Fruit fly (Drosophila melanogaster) whole organism, embryonic: ENCODE results near the gene kat-60L1.
A peak's percentile ranks its signal among the peaks of the same experiment; 100 is the strongest.

Experiments
- Atf-2 ChIP-seq: fragments of 200-800 bp; sonication (Bioruptor generic); optimal IDR thresholded peaks from 2 replicates; lab custom pipeline; 2016; ENCODE audit warnings: missing biosample characterization, missing genetic modification characterization
- Bteb2 ChIP-seq: fragments of 200-800 bp; sonication (Bioruptor generic); optimal IDR thresholded peaks from 2 replicates; lab custom pipeline; 2016; ENCODE audit warnings: missing biosample characterization, missing genetic modification characterization
- CG11504 ChIP-seq: fragments of 200-800 bp; sonication (Bioruptor generic); optimal IDR thresholded peaks from 3 replicates; lab custom pipeline; 2019; ENCODE audit warnings: missing biosample characterization, mild to moderate bottlenecking, missing genetic modification characterization, moderate library complexity
- CG12219 ChIP-seq: fragments of 200-800 bp; sonication (Bioruptor generic); optimal IDR thresholded peaks from 3 replicates; lab custom pipeline; 2018; ENCODE audit warnings: missing biosample characterization, mild to moderate bottlenecking, missing genetic modification characterization
- CG1603 ChIP-seq: fragments of 200-800 bp; sonication (Bioruptor generic); optimal IDR thresholded peaks from 2 replicates; lab custom pipeline; 2019; ENCODE audit warnings: missing biosample characterization, mild to moderate bottlenecking, missing genetic modification characterization, moderate library complexity
- CG18011 ChIP-seq: fragments of 200-800 bp; sonication (Bioruptor generic); optimal IDR thresholded peaks from 2 replicates; lab custom pipeline; 2017; ENCODE audit warnings: missing biosample characterization, missing genetic modification characterization, mild to moderate bottlenecking, moderate library complexity, missing genotype
- CG18476 ChIP-seq: fragments of 200-800 bp; sonication (Bioruptor generic); optimal IDR thresholded peaks from 2 replicates; lab custom pipeline; 2016; ENCODE audit warnings: missing biosample characterization, mild to moderate bottlenecking, missing genetic modification characterization
- CG2199 ChIP-seq: fragments of 200-800 bp; sonication (Bioruptor generic); IDR thresholded peaks from 3 replicates; pipeline ENCODE4 v1.3.6; 2022; ENCODE audit warnings: missing biosample characterization, missing genetic modification characterization
- CG6791 ChIP-seq: fragments of 200-800 bp; sonication (Bioruptor generic); IDR thresholded peaks from 3 replicates; pipeline ENCODE4 v1.3.6; 2022; ENCODE audit warnings: missing biosample characterization, missing genetic modification characterization; ENCODE audit not compliant: partially characterized antibody
- CG7556 ChIP-seq: fragments of 200-800 bp; sonication (Bioruptor generic); optimal IDR thresholded peaks from 2 replicates; lab custom pipeline; 2017; ENCODE audit warnings: missing biosample characterization, mild to moderate bottlenecking, missing genetic modification characterization
- CG8281 ChIP-seq: fragments of 200-800 bp; sonication (Bioruptor generic); optimal IDR thresholded peaks from 2 replicates; lab custom pipeline; 2018; ENCODE audit warnings: missing biosample characterization, mild to moderate bottlenecking, missing genetic modification characterization, moderate library complexity
- CG8478 ChIP-seq: fragments of >200 bp; optimal IDR thresholded peaks from 2 replicates; lab custom pipeline; 2018
- CG9437 ChIP-seq: fragments of 200-800 bp; sonication (Bioruptor generic); optimal IDR thresholded peaks from 2 replicates; lab custom pipeline; 2018; ENCODE audit warnings: missing biosample characterization, mild to moderate bottlenecking, missing genetic modification characterization
- CG9727 ChIP-seq: fragments of 200-800 bp; sonication (Bioruptor generic); optimal IDR thresholded peaks from 3 replicates; lab custom pipeline; 2017; ENCODE audit warnings: missing biosample characterization, mild to moderate bottlenecking, missing genetic modification characterization
- CG9797 ChIP-seq: fragments of 200-800 bp; sonication (Bioruptor generic); optimal IDR thresholded peaks from 3 replicates; lab custom pipeline; 2018; ENCODE audit warnings: missing biosample characterization, mild to moderate bottlenecking, missing genetic modification characterization
- Dll ChIP-seq: fragments of 200-800 bp; sonication (Bioruptor generic); IDR thresholded peaks from 4 replicates; pipeline ENCODE4 v1.3.6; 2022; ENCODE audit warnings: missing biosample characterization, missing genetic modification characterization; ENCODE audit not compliant: partially characterized antibody
- Dp ChIP-seq: fragments of 200-800 bp; sonication (Bioruptor generic); optimal IDR thresholded peaks from 2 replicates; lab custom pipeline; 2018; ENCODE audit warnings: missing biosample characterization, mild to moderate bottlenecking, missing genetic modification characterization, moderate library complexity
- E2f2 ChIP-seq: fragments of 200-800 bp; sonication (Bioruptor generic); IDR thresholded peaks from 2 replicates; pipeline ENCODE4 v1.3.6; 2022; ENCODE audit warnings: missing biosample characterization, missing genetic modification characterization
- Ets97D ChIP-seq: fragments of 200-800 bp; sonication (Bioruptor generic); optimal IDR thresholded peaks from 3 replicates; lab custom pipeline; 2016; ENCODE audit warnings: missing biosample characterization, missing genetic modification characterization
- Fer3 ChIP-seq: fragments of 200-800 bp; sonication (Bioruptor generic); optimal IDR thresholded peaks from 2 replicates; lab custom pipeline; 2018; ENCODE audit warnings: missing biosample characterization, mild to moderate bottlenecking, missing genetic modification characterization, moderate library complexity
- Hsf ChIP-seq: fragments of 200-800 bp; sonication (Bioruptor generic); optimal IDR thresholded peaks from 3 replicates; lab custom pipeline; 2016; ENCODE audit warnings: missing biosample characterization, missing genetic modification characterization
- Lhr ChIP-seq: fragments of 200-800 bp; sonication (Bioruptor generic); optimal IDR thresholded peaks from 3 replicates; lab custom pipeline; 2017; ENCODE audit warnings: mild to moderate bottlenecking, missing biosample characterization, missing genetic modification reagents, missing genetic modification characterization
- Mrtf ChIP-seq: fragments of 200-800 bp; sonication (Bioruptor generic); IDR thresholded peaks from 3 replicates; pipeline ENCODE4 v1.3.6; 2022; ENCODE audit warnings: missing biosample characterization, missing genetic modification characterization
- NC2α ChIP-seq: fragments of 200-800 bp; sonication (Bioruptor generic); optimal IDR thresholded peaks from 2 replicates; lab custom pipeline; 2016; ENCODE audit warnings: missing biosample characterization, missing genetic modification characterization
- Nf-YC ChIP-seq: fragments of 200-800 bp; optimal IDR thresholded peaks from 3 replicates; lab custom pipeline; 2019; ENCODE audit warnings: missing biosample characterization, mild to moderate bottlenecking, missing genetic modification characterization, moderate library complexity
- Ptx1 ChIP-seq: fragments of 200-800 bp; sonication (Bioruptor generic); IDR thresholded peaks from 2 replicates; pipeline ENCODE4 v1.3.6; 2022; ENCODE audit warnings: missing biosample characterization, missing genetic modification characterization
- Ravus ChIP-seq: fragments of 200-800 bp; sonication (Bioruptor generic); IDR thresholded peaks from 2 replicates; pipeline ENCODE4 v1.3.6; 2022; ENCODE audit warnings: missing biosample characterization, missing genetic modification characterization
- Sin3A ChIP-seq: fragments of >200 bp; optimal IDR thresholded peaks from 2 replicates; lab custom pipeline; 2018
- bbx ChIP-seq: fragments of 200-800 bp; sonication (Bioruptor generic); IDR thresholded peaks from 2 replicates; pipeline ENCODE4 v1.3.6; 2022; ENCODE audit warnings: missing biosample characterization, missing genetic modification characterization; ENCODE audit not compliant: partially characterized antibody
- bigmax ChIP-seq: fragments of 200-800 bp; sonication (Bioruptor generic); optimal IDR thresholded peaks from 2 replicates; lab custom pipeline; 2018; ENCODE audit warnings: missing biosample characterization, mild to moderate bottlenecking, missing genetic modification characterization
- cg ChIP-seq: fragments of 200-800 bp; sonication (Bioruptor generic); optimal IDR thresholded peaks from 3 replicates; lab custom pipeline; 2019; ENCODE audit warnings: missing biosample characterization, mild to moderate bottlenecking, missing genetic modification characterization, moderate library complexity
- disco-r ChIP-seq: fragments of 200-800 bp; sonication (Bioruptor generic); optimal IDR thresholded peaks from 2 replicates; lab custom pipeline; 2016; ENCODE audit warnings: missing biosample characterization, missing genetic modification characterization
- ftz-f1 ChIP-seq: fragments of 200-800 bp; sonication (Bioruptor generic); optimal IDR thresholded peaks from 2 replicates; lab custom pipeline; 2016; ENCODE audit warnings: missing biosample characterization, missing genetic modification characterization
- gcm ChIP-seq: fragments of 200-800 bp; sonication (Bioruptor generic); optimal IDR thresholded peaks from 2 replicates; lab custom pipeline; 2019; ENCODE audit warnings: missing biosample characterization, mild to moderate bottlenecking, missing genetic modification characterization, moderate library complexity
- hb ChIP-seq: fragments of 200-800 bp; sonication (Bioruptor generic); IDR thresholded peaks from 3 replicates; pipeline ENCODE4 v1.3.6; 2022; ENCODE audit warnings: missing biosample characterization, missing genetic modification characterization; ENCODE audit not compliant: partially characterized antibody
- peb ChIP-seq: fragments of 200-800 bp; sonication (Bioruptor generic); IDR thresholded peaks from 2 replicates; pipeline ENCODE4 v1.3.6; 2022; ENCODE audit warnings: missing biosample characterization, missing genetic modification characterization
- ranshi ChIP-seq: fragments of 200-800 bp; sonication (Bioruptor generic); IDR thresholded peaks from 2 replicates; pipeline ENCODE4 v1.3.6; 2022; ENCODE audit warnings: missing biosample characterization, missing genetic modification characterization
- row ChIP-seq: fragments of 200-800 bp; sonication (Bioruptor generic); IDR thresholded peaks from 3 replicates; pipeline ENCODE4 v1.3.6; 2022; ENCODE audit warnings: missing biosample characterization, missing genetic modification characterization
- run ChIP-seq: fragments of 200-800 bp; sonication (Bioruptor generic); optimal IDR thresholded peaks from 3 replicates; lab custom pipeline; 2018; ENCODE audit warnings: missing biosample characterization, mild to moderate bottlenecking, missing genetic modification characterization
- sd ChIP-seq: fragments of 200-800 bp; sonication (Bioruptor generic); optimal IDR thresholded peaks from 3 replicates; lab custom pipeline; 2018; ENCODE audit warnings: missing biosample characterization, mild to moderate bottlenecking, missing genetic modification characterization, moderate library complexity
- sens ChIP-seq: fragments of 200-800 bp; sonication (Bioruptor generic); peaks from one replicate; lab custom pipeline; 2016; ENCODE audit warnings: missing biosample characterization, missing genetic modification characterization
- sisA ChIP-seq: fragments of 200-800 bp; sonication (Bioruptor generic); IDR thresholded peaks from 2 replicates; pipeline ENCODE4 v1.3.6; 2022; ENCODE audit warnings: missing biosample characterization, missing genetic modification characterization
- sr ChIP-seq: fragments of 200-800 bp; sonication (Bioruptor generic); IDR thresholded peaks from 3 replicates; pipeline ENCODE4 v1.3.6; 2022; ENCODE audit warnings: missing biosample characterization, missing genetic modification characterization
- stwl ChIP-seq: fragments of 200-800 bp; sonication (Bioruptor generic); optimal IDR thresholded peaks from 3 replicates; lab custom pipeline; 2018; ENCODE audit warnings: missing biosample characterization, mild to moderate bottlenecking, missing genetic modification characterization, moderate library complexity
- tll ChIP-seq, 2 experiments: fragments of 200-800 bp in 1 of 2; fragments of >200 bp in 1 of 2; sonication (Bioruptor generic) in 1 of 2; optimal IDR thresholded peaks; 2 replicates each; lab custom pipeline; 2017 to 2019; ENCODE audit warnings: missing biosample characterization in 2 of 2, missing genetic modification characterization in 2 of 2, mild to moderate bottlenecking in 1 of 2, moderate library complexity in 1 of 2
- trem ChIP-seq: fragments of 200-800 bp; optimal IDR thresholded peaks from 3 replicates; lab custom pipeline; 2019; ENCODE audit warnings: missing biosample characterization, mild to moderate bottlenecking, missing genetic modification characterization, moderate library complexity
- tx ChIP-seq: fragments of 200-800 bp; sonication (Bioruptor generic); optimal IDR thresholded peaks from 2 replicates; lab custom pipeline; 2016; ENCODE audit warnings: missing biosample characterization, missing genetic modification characterization
- vvl ChIP-seq: fragments of 200-800 bp; sonication (Bioruptor generic); IDR thresholded peaks from 2 replicates; pipeline ENCODE4 v1.3.6; 2022; ENCODE audit warnings: missing biosample characterization, missing genetic modification characterization
- zfh2 ChIP-seq: fragments of 200-800 bp; sonication (Bioruptor generic); optimal IDR thresholded peaks from 2 replicates; lab custom pipeline; 2016; ENCODE audit warnings: missing biosample characterization, missing genetic modification characterization

kat-60L1 gene

dm6 chr3R:5772433-5772832 is 9.1 kb upstream of the kat-60L1 start:
- TF ChIP-seq Ravus (GFP tag; lab: Robert Waterston, UW) = no peak
- peak; percentile 83 for TF ChIP-seq cg
- no peak for TF ChIP-seq CG8281
- TF ChIP-seq stwl = peak; percentile 65
- peak; percentile 28 for TF ChIP-seq CG7556
- peak; percentile 44; the same call in 1 of the 3 replicates for TF ChIP-seq sr (GFP tag; lab: Robert Waterston, UW)
- 0 out of 3 replicates have a peak, but pooled peaks have one; percentile 7 for TF ChIP-seq row (GFP tag; lab: Robert Waterston, UW)
- peak; percentile 72 for TF ChIP-seq CG11504 (tag; lab: Kevin White, UChicago)
- TF ChIP-seq Lhr (GFP tag; lab: Kevin White, UChicago) = peak; percentile 27
- TF ChIP-seq Dp (GFP tag; lab: Kevin White, UChicago) = peak; percentile 22
- TF ChIP-seq CG6791 (GFP tag; lab: Robert Waterston, UW) = peak; percentile 21; the same call in 1 of the 3 replicates
- no peak for TF ChIP-seq Mrtf (GFP tag; lab: Robert Waterston, UW)
- peak; percentile 8 for TF ChIP-seq Ets97D (GFP tag; lab: Kevin White, UChicago)
- peak; percentile 27; the same call in 1 of the 2 replicates for TF ChIP-seq E2f2
- peak; percentile 19 for TF ChIP-seq trem
- peak; percentile 65 for TF ChIP-seq sens (GFP tag; lab: Kevin White, UChicago)
- TF ChIP-seq Sin3A (lab: Kevin White, UChicago) = no peak
- TF ChIP-seq CG9727 (GFP tag; lab: Kevin White, UChicago) = peak; percentile 1
- peak; percentile 96 for TF ChIP-seq CG9437 (GFP tag; lab: Kevin White, UChicago)
- 0 out of 2 replicates have a peak, but pooled peaks have one; percentile 24 for TF ChIP-seq bbx (GFP tag; lab: Robert Waterston, UW)
- peak; percentile 47 for TF ChIP-seq CG8478 (lab: Kevin White, UChicago)
- no peak for TF ChIP-seq Ptx1 (GFP tag; lab: Robert Waterston, UW)
- no peak for TF ChIP-seq run (tag; lab: Kevin White, UChicago)
- no peak for TF ChIP-seq bigmax (GFP tag; lab: Kevin White, UChicago)
- peak; percentile 17 for TF ChIP-seq CG1603 (tag; lab: Kevin White, UChicago)
- no peak for TF ChIP-seq disco-r

- peak; percentile 62 for TF ChIP-seq Fer3
- no peak for TF ChIP-seq gcm
- TF ChIP-seq CG9797 = peak; percentile 48
- TF ChIP-seq sd = no peak
- peak; percentile 99 for TF ChIP-seq Dll (GFP tag; lab: Robert Waterston, UW)
- peak; percentile 70 for TF ChIP-seq ranshi (GFP tag; lab: Robert Waterston, UW)
- TF ChIP-seq Hsf (GFP tag; lab: Kevin White, UChicago) = peak; percentile 67
- peak; percentile 19 for TF ChIP-seq Bteb2
- peak; percentile 48 for TF ChIP-seq tx (GFP tag; lab: Kevin White, UChicago)
- peak; percentile 23 for TF ChIP-seq CG18476 (GFP tag; lab: Kevin White, UChicago)
- TF ChIP-seq Ets97D (GFP tag; lab: Kevin White, UChicago) = peak; percentile 97
- peak; percentile 17 for TF ChIP-seq Atf-2 (GFP tag; lab: Kevin White, UChicago)
- TF ChIP-seq Nf-YC (tag; lab: Kevin White, UChicago) = peak; percentile 50
- peak; percentile 21 for TF ChIP-seq CG12219 (GFP tag; lab: Kevin White, UChicago)
- TF ChIP-seq vvl (GFP tag; lab: Robert Waterston, UW) = peak; percentile 74
- no peak for TF ChIP-seq ftz-f1 (GFP tag; lab: Kevin White, UChicago)
- TF ChIP-seq tll (GFP tag; optimal IDR thresholded peaks at IDR 0.05; lab: Kevin White, UChicago) = no peak
- TF ChIP-seq CG2199 (GFP tag; lab: Robert Waterston, UW) = peak; percentile 91
- TF ChIP-seq hb = peak; percentile 100
- TF ChIP-seq sisA (GFP tag; lab: Robert Waterston, UW) = peak; percentile 62
- TF ChIP-seq zfh2 (GFP tag; lab: Kevin White, UChicago) = peak; percentile 72
- no peak for TF ChIP-seq NC2α
- TF ChIP-seq peb (GFP tag; lab: Robert Waterston, UW) = no peak
- TF ChIP-seq CG18011 = peak; percentile 23
Observed at dm6 chr3R:5778731-5779593, 2.6 kb upstream of the kat-60L1 start, which contains the start of gene jagn. TSS of gene jagn (plus strand) at chr3R:5779315.
